Worm (Caenorhabditis elegans) whole organism, early embryonic: ENCODE data around the gene F58D12.1.

ENCODE experiments used
- B0310.2 ChIP-seq: sonication (generic microtip); optimal IDR thresholded peaks from 2 replicates; lab custom pipeline; 2016; ENCODE audit warnings: mild to moderate bottlenecking, missing genetic modification characterization, missing compliant biosample characterization
- F13C5.2 ChIP-seq: sonication (generic microtip); optimal IDR thresholded peaks from 2 replicates; lab custom pipeline; 2017; ENCODE audit warnings: mild to moderate bottlenecking, missing genetic modification characterization, inconsistent platforms, missing compliant biosample characterization
- aly-1 ChIP-seq: sonication (generic microtip); optimal IDR thresholded peaks from 2 replicates; lab custom pipeline; 2016; ENCODE audit warnings: missing genetic modification characterization, missing compliant biosample characterization
- ama-1 ChIP-seq: fragments of 150-350 bp; optimal IDR thresholded peaks from 2 replicates; lab custom pipeline; 2014
- ceh-13 ChIP-seq: fragments of 200-800 bp; sonication (Bioruptor generic); optimal IDR thresholded peaks from 2 replicates; lab custom pipeline; 2018; ENCODE audit warnings: mild to moderate bottlenecking, missing genetic modification characterization, missing compliant biosample characterization
- ceh-36 ChIP-seq: sonication (generic microtip); optimal IDR thresholded peaks from 2 replicates; lab custom pipeline; 2016; ENCODE audit warnings: missing genetic modification characterization, inconsistent platforms, missing compliant biosample characterization
- ets-7 ChIP-seq: sonication (generic microtip); optimal IDR thresholded peaks from 2 replicates; lab custom pipeline; 2016; ENCODE audit warnings: missing genotype, missing genetic modification characterization, missing compliant biosample characterization
- flt-1 ChIP-seq: fragments of 200-800 bp; sonication (Bioruptor generic); IDR thresholded peaks from 2 replicates; pipeline ENCODE4 v1.3.6; 2022; ENCODE audit warnings: missing genetic modification characterization, missing compliant biosample characterization
- hmbx-1 ChIP-seq: sonication (generic microtip); optimal IDR thresholded peaks from 2 replicates; lab custom pipeline; 2016; ENCODE audit warnings: mild to moderate bottlenecking, missing genetic modification characterization, missing compliant biosample characterization
- hmg-4 ChIP-seq: fragments of 200-800 bp; sonication (Bioruptor generic); optimal IDR thresholded peaks from 2 replicates; lab custom pipeline; 2018; ENCODE audit warnings: mild to moderate bottlenecking, missing genetic modification characterization, missing compliant biosample characterization
- hnd-1 ChIP-seq: sonication (generic microtip); optimal IDR thresholded peaks from 2 replicates; lab custom pipeline; 2016; ENCODE audit warnings: missing genetic modification characterization, missing compliant biosample characterization
- pes-1 ChIP-seq: fragments of 200-800 bp; sonication (Bioruptor generic); IDR thresholded peaks from 2 replicates; pipeline ENCODE4 v1.3.6; 2022; ENCODE audit warnings: missing genetic modification reagents, missing genetic modification characterization, missing compliant biosample characterization
- scrt-1 ChIP-seq: fragments of 200-800 bp; sonication (Bioruptor generic); IDR thresholded peaks from 2 replicates; pipeline ENCODE4 v1.3.6; 2022; ENCODE audit warnings: missing genetic modification characterization, missing compliant biosample characterization
- sea-1 ChIP-seq: fragments of 200-800 bp; sonication (Bioruptor generic); conservative IDR thresholded peaks from 2 replicates; pipeline ENCODE4 v1.3.6; 2022; ENCODE audit warnings: missing genetic modification characterization, missing compliant biosample characterization
- tbx-11 ChIP-seq: fragments of 200-800 bp; sonication (Bioruptor generic); IDR thresholded peaks from 2 replicates; pipeline ENCODE4 v1.3.6; 2022; ENCODE audit warnings: missing genetic modification characterization, missing compliant biosample characterization
- tbx-37 ChIP-seq: fragments of 200-800 bp; sonication (Bioruptor generic); conservative IDR thresholded peaks from 2 replicates; pipeline ENCODE4 v1.3.6; 2022; ENCODE audit warnings: missing genetic modification reagents, missing genetic modification characterization, missing compliant biosample characterization
- tra-4 ChIP-seq: sonication (generic microtip); optimal IDR thresholded peaks from 2 replicates; lab custom pipeline; 2017; ENCODE audit warnings: missing genetic modification characterization, missing compliant biosample characterization

The F58D12.1 gene

ce11 chrV:14074160-14074559, 24.8 kb downstream of the F58D12.1 start, which contains the start of gene D1086.11:
TSS of gene D1086.11 (plus strand) at chrV:14074460.
- TF ChIP-seq tbx-37 = no peak
- no peak for TF ChIP-seq sea-1
- TF ChIP-seq hnd-1 (tag; lab: Kevin White, UChicago) = no peak
- TF ChIP-seq F13C5.2 (tag; lab: Kevin White, UChicago) = no peak
- no peak for TF ChIP-seq ceh-36 (tag; lab: Kevin White, UChicago)
- no peak for TF ChIP-seq scrt-1 (GFP tag; lab: Robert Waterston, UW)
- TF ChIP-seq hmg-4 (GFP tag; lab: Kevin White, UChicago) = no peak
- no peak for TF ChIP-seq hmbx-1 (tag; lab: Kevin White, UChicago)
- TF ChIP-seq ceh-13 (GFP tag; lab: Kevin White, UChicago) = no peak
- TF ChIP-seq pes-1 = no peak
- no peak for TF ChIP-seq flt-1 (GFP tag; lab: Robert Waterston, UW)
- TF ChIP-seq tra-4 (tag; lab: Kevin White, UChicago) = no peak
- no peak for TF ChIP-seq tbx-11 (GFP tag; lab: Robert Waterston, UW)
- TF ChIP-seq aly-1 = no peak
- no peak for TF ChIP-seq B0310.2 (tag; lab: Kevin White, UChicago)

ce11 chrV:14079501-14079900, 30.1 kb downstream of the F58D12.1 start, which contains the start of gene D1086.6:
TSS of gene D1086.6 (plus strand) at chrV:14079801.
- TF ChIP-seq ceh-13 (GFP tag; lab: Kevin White, UChicago) (no peak), hmg-4 (GFP tag; lab: Kevin White, UChicago) (no peak), hmbx-1 (tag; lab: Kevin White, UChicago) (no peak), B0310.2 (tag; lab: Kevin White, UChicago) (no peak), tbx-37 (no peak), scrt-1 (GFP tag; lab: Robert Waterston, UW) (no peak), ceh-36 (tag; lab: Kevin White, UChicago) (no peak), tbx-11 (GFP tag; lab: Robert Waterston, UW) (no peak), flt-1 (GFP tag; lab: Robert Waterston, UW) (no peak)

- TF ChIP-seq tbx-11 (GFP tag; lab: Robert Waterston, UW) (no peak), ets-7 (no peak), ama-1 (lab: Kevin White, UChicago) (no peak), tra-4 (tag; lab: Kevin White, UChicago) (no peak), hnd-1 (tag; lab: Kevin White, UChicago) (no peak), hmbx-1 (tag; lab: Kevin White, UChicago) (no peak), flt-1 (GFP tag; lab: Robert Waterston, UW) (no peak), F13C5.2 (tag; lab: Kevin White, UChicago) (no peak), sea-1 (no peak), scrt-1 (GFP tag; lab: Robert Waterston, UW) (no peak), B0310.2 (tag; lab: Kevin White, UChicago) (no peak), hmg-4 (GFP tag; lab: Kevin White, UChicago) (no peak), ceh-13 (GFP tag; lab: Kevin White, UChicago) (no peak), tbx-37 (no peak), pes-1 (no peak), aly-1 (no peak), ceh-36 (tag; lab: Kevin White, UChicago) (no peak)
Observed at ce11 chrV:14082453-14082852, 33.1 kb downstream of the F58D12.1 start, which contains the start of gene D1086.10. TSS of gene D1086.10 (plus strand) at chrV:14082753.

ce11 chrV:14083970-14084369, 34.6 kb downstream of the F58D12.1 start, which contains the start of gene D1086.7:
TSS of gene D1086.7 (plus strand) at chrV:14084270.
- TF ChIP-seq ets-7 (no peak), flt-1 (GFP tag; lab: Robert Waterston, UW) (no peak), tbx-37 (no peak), ama-1 (lab: Kevin White, UChicago) (no peak), ceh-36 (tag; lab: Kevin White, UChicago) (no peak)

ce11 chrV:14085589-14085988, 36.2 kb downstream of the F58D12.1 start, which contains the start of gene D1086.18:
TSS of gene D1086.18 (plus strand) at chrV:14085889.
- no peak for TF ChIP-seq tbx-11 (GFP tag; lab: Robert Waterston, UW)

- no peak for TF ChIP-seq aly-1
- TF ChIP-seq ceh-36 (tag; lab: Kevin White, UChicago) = no peak
- no peak for TF ChIP-seq ceh-13 (GFP tag; lab: Kevin White, UChicago)
- no peak for TF ChIP-seq hnd-1 (tag; lab: Kevin White, UChicago)
- TF ChIP-seq tbx-37 = no peak
- no peak for TF ChIP-seq tbx-11 (GFP tag; lab: Robert Waterston, UW)
- TF ChIP-seq hmg-4 (GFP tag; lab: Kevin White, UChicago) = no peak
Observed at ce11 chrV:14088051-14088450, 38.7 kb downstream of the F58D12.1 start, which contains the start of gene D1086.19. TSS of gene D1086.19 (plus strand) at chrV:14088351.

- TF ChIP-seq tbx-37 = no peak
- TF ChIP-seq ets-7 = no peak
- TF ChIP-seq ceh-13 (GFP tag; lab: Kevin White, UChicago) = no peak
- no peak for TF ChIP-seq tra-4 (tag; lab: Kevin White, UChicago)
- TF ChIP-seq hnd-1 (tag; lab: Kevin White, UChicago) = no peak
- TF ChIP-seq B0310.2 (tag; lab: Kevin White, UChicago) = no peak
- no peak for TF ChIP-seq tbx-11 (GFP tag; lab: Robert Waterston, UW)
- TF ChIP-seq ceh-36 (tag; lab: Kevin White, UChicago) = no peak
- no peak for TF ChIP-seq ama-1 (lab: Kevin White, UChicago)
- no peak for TF ChIP-seq flt-1 (GFP tag; lab: Robert Waterston, UW)
- TF ChIP-seq sea-1 = no peak
- no peak for TF ChIP-seq scrt-1 (GFP tag; lab: Robert Waterston, UW)
- no peak for TF ChIP-seq pes-1
- TF ChIP-seq aly-1 = no peak
- TF ChIP-seq hmbx-1 (tag; lab: Kevin White, UChicago) = no peak
- TF ChIP-seq hmg-4 (GFP tag; lab: Kevin White, UChicago) = no peak
- no peak for TF ChIP-seq F13C5.2 (tag; lab: Kevin White, UChicago)
Observed at ce11 chrV:14090309-14090967, 41.1 kb downstream of the F58D12.1 start, which contains the start of the genes D1086.5 and him-5. TSS of gene D1086.5 (minus strand) at chrV:14090359. TSS of gene him-5 (plus strand) at chrV:14090426.
